ENCODE assay signal across 5 fruit fly cellular contexts in the genomic region with DNA sequence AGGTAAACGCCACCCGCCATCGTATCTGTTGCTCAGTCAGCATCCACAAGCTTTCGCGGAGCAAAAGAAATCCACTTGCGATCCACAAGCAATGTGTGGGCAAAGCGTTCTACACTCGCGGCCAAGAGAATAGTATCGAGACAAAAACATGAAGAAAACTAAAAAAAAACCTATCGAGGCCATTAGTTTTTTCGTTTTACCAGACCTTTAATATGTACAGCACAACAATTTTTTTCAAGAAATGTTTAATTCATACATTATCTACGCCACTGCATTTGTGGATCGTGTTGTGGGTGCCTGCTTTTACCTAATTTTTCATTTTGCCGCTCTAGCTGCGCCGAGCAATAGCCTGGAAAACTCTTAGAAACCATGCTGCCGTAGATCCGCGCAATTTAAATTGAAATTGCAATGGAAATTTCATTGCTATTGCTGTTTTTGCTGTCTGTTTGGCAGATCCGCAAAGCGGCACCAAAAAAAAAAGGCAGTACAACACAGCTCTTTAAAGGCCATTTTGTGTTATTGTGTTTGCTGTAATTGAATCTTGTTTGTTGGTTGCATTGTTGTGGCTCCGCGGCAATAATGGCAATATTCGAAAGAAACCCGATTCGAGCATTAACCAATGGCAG.
TF ChIP-seq lines count a peak whose summit lies in the region.

No protein-coding gene starts in this region.

- peak; percentile 41 for TF ChIP-seq CTCF in whole organism, embryonic (GFP tag; optimal IDR thresholded peaks at IDR 0.05; lab: Kevin White, UChicago)

TF ChIP-seq in whole organism, adult, 20 proteins besides CTCF, POLR2A, EP300 and RAD21 (continues in another document):
- TF ChIP-seq CG7045 (GFP tag; optimal IDR thresholded peaks at IDR 0.05; lab: Kevin White, UChicago) (peak; percentile 75), CG33017 (tag; optimal IDR thresholded peaks at IDR 0.05; lab: Kevin White, UChicago) (peak; percentile 19), pad (GFP tag; optimal IDR thresholded peaks at IDR 0.05; lab: Kevin White, UChicago) (peak; percentile 6), ovo (GFP tag; optimal IDR thresholded peaks at IDR 0.05; lab: Kevin White, UChicago) (no peak), bab1 (GFP tag; optimal IDR thresholded peaks at IDR 0.05; lab: Kevin White, UChicago) (peak; percentile 6), CG12768 (GFP tag; optimal IDR thresholded peaks at IDR 0.05; lab: Kevin White, UChicago) (peak; percentile 52), Crg-1 (GFP tag; optimal IDR thresholded peaks at IDR 0.05; lab: Kevin White, UChicago) (no peak), tj (GFP tag; optimal IDR thresholded peaks at IDR 0.05; lab: Kevin White, UChicago) (no peak), cnc (optimal IDR thresholded peaks at IDR 0.05; lab: Kevin White, UChicago) (no peak), Hr96 (GFP tag; optimal IDR thresholded peaks at IDR 0.05; lab: Kevin White, UChicago) (no peak), kay (GFP tag; lab: Kevin White, UChicago; ENCODE audit: borderline replicate concordance) (no peak), CG5204 (GFP tag; optimal IDR thresholded peaks at IDR 0.05; lab: Kevin White, UChicago) (no peak), Mnt (GFP tag; optimal IDR thresholded peaks at IDR 0.05; lab: Kevin White, UChicago) (no peak), CG1620 (GFP tag; optimal IDR thresholded peaks at IDR 0.05; lab: Kevin White, UChicago) (no peak), CG7101 (tag; optimal IDR thresholded peaks at IDR 0.05; lab: Kevin White, UChicago) (peak; percentile 40), Clk (GFP tag; optimal IDR thresholded peaks at IDR 0.05; lab: Kevin White, UChicago) (no peak), toe (GFP tag; optimal IDR thresholded peaks at IDR 0.05; lab: Kevin White, UChicago) (no peak)

TF ChIP-seq in whole organism, embryonic, 481 proteins besides CTCF, POLR2A, EP300 and RAD21 (continues in another document):
- TF ChIP-seq CG17186 (GFP tag; optimal IDR thresholded peaks at IDR 0.05; lab: Kevin White, UChicago) (no peak), CG10366 (GFP tag; IDR thresholded peaks at IDR 0.05; lab: Robert Waterston, UW) (peak; percentile 42; the same call in 1 of the 2 replicates), CG10147 (GFP tag; optimal IDR thresholded peaks at IDR 0.05; lab: Kevin White, UChicago) (peak; percentile 67), CG9817 (tag; optimal IDR thresholded peaks at IDR 0.05; lab: Kevin White, UChicago) (peak; percentile 22), ab (GFP tag; optimal IDR thresholded peaks at IDR 0.05; lab: Kevin White, UChicago) (no peak), jumu (GFP tag; optimal IDR thresholded peaks at IDR 0.05; lab: Kevin White, UChicago) (peak; percentile 12), tup (GFP tag; optimal IDR thresholded peaks at IDR 0.05; lab: Kevin White, UChicago) (no peak), gt (GFP tag; IDR thresholded peaks at IDR 0.05; lab: Robert Waterston, UW) (no peak), CG7556 (GFP tag; optimal IDR thresholded peaks at IDR 0.05; lab: Kevin White, UChicago) (peak; percentile 48), Hr51 (GFP tag; optimal IDR thresholded peaks at IDR 0.05; lab: Kevin White, UChicago) (peak in 1 of 2 experiments; percentile 76), Hr39 (optimal IDR thresholded peaks at IDR 0.05; lab: Kevin White, UChicago) (no peak), CG12104 (GFP tag; optimal IDR thresholded peaks at IDR 0.05; lab: Kevin White, UChicago) (no peak), Adf1 (GFP tag; IDR thresholded peaks at IDR 0.05; lab: Robert Waterston, UW) (no peak), CG15073 (GFP tag; optimal IDR thresholded peaks at IDR 0.05; lab: Kevin White, UChicago) (no peak), CG10565 (GFP tag; optimal IDR thresholded peaks at IDR 0.05; lab: Kevin White, UChicago) (no peak), Sin3A (optimal IDR thresholded peaks at IDR 0.05; lab: Kevin White, UChicago) (no peak), C15 (GFP tag; IDR thresholded peaks at IDR 0.05; lab: Robert Waterston, UW) (no peak), YL-1 (GFP tag; optimal IDR thresholded peaks at IDR 0.05; lab: Kevin White, UChicago) (no peak)

TF ChIP-seq in whole organism, prepupa, 60 proteins besides CTCF, POLR2A, EP300 and RAD21 (continues in another document):
- TF ChIP-seq Sox14 (GFP tag; optimal IDR thresholded peaks at IDR 0.05; lab: Kevin White, UChicago) = peak; percentile 46
- TF ChIP-seq Eip78C (GFP tag; lab: Kevin White, UChicago) = peak; percentile 92
- no peak for TF ChIP-seq CG10669 (GFP tag; optimal IDR thresholded peaks at IDR 0.05; lab: Kevin White, UChicago)
- TF ChIP-seq CG16779 (tag; optimal IDR thresholded peaks at IDR 0.05; lab: Kevin White, UChicago) = peak; percentile 47
- peak; percentile 29 for TF ChIP-seq lz (GFP tag; optimal IDR thresholded peaks at IDR 0.05; lab: Kevin White, UChicago)
- TF ChIP-seq CG1621 (tag; optimal IDR thresholded peaks at IDR 0.05; lab: Kevin White, UChicago) = no peak
- TF ChIP-seq fd59A (GFP tag; optimal IDR thresholded peaks at IDR 0.05; lab: Kevin White, UChicago) = no peak
- TF ChIP-seq CG15336 (GFP tag; IDR thresholded peaks at IDR 0.05; lab: Robert Waterston, UW) = peak; percentile 92
- peak; percentile 0 for TF ChIP-seq CG7368 (GFP tag; optimal IDR thresholded peaks at IDR 0.05; lab: Kevin White, UChicago)
- TF ChIP-seq Blimp-1 (GFP tag; optimal IDR thresholded peaks at IDR 0.05; lab: Kevin White, UChicago) = peak; percentile 7
- peak; percentile 96 for TF ChIP-seq eg (GFP tag; IDR thresholded peaks at IDR 0.05; lab: Robert Waterston, UW)
- peak; percentile 72 for TF ChIP-seq net (GFP tag; optimal IDR thresholded peaks at IDR 0.05; lab: Kevin White, UChicago)
- no peak for TF ChIP-seq Ets21C (GFP tag; optimal IDR thresholded peaks at IDR 0.05; lab: Kevin White, UChicago)
- peak; percentile 89 for TF ChIP-seq CG6163 (GFP tag; IDR thresholded peaks at IDR 0.05; lab: Robert Waterston, UW)
- peak; percentile 93 for TF ChIP-seq CG6276 (GFP tag; optimal IDR thresholded peaks at IDR 0.05; lab: Kevin White, UChicago)
- peak; percentile 81 for TF ChIP-seq Hr4 (GFP tag; optimal IDR thresholded peaks at IDR 0.05; lab: Kevin White, UChicago)
- peak; percentile 30 for TF ChIP-seq CG10631 (GFP tag; optimal IDR thresholded peaks at IDR 0.05; lab: Kevin White, UChicago)
- TF ChIP-seq OdsH (GFP tag; optimal IDR thresholded peaks at IDR 0.05; lab: Kevin White, UChicago) = peak; percentile 71

TF ChIP-seq in whole organism, pupa, 21 proteins besides CTCF, POLR2A, EP300 and RAD21 (continues in another document):
- TF ChIP-seq CG32121 (GFP tag; IDR thresholded peaks at IDR 0.05; lab: Robert Waterston, UW) (peak; percentile 87), Ets98B (GFP tag; IDR thresholded peaks at IDR 0.05; lab: Robert Waterston, UW) (peak; percentile 93), EcR (GFP tag; optimal IDR thresholded peaks at IDR 0.05; lab: Kevin White, UChicago) (no peak), CG4496 (GFP tag; IDR thresholded peaks at IDR 0.05; lab: Robert Waterston, UW) (peak; percentile 96), CG8159 (tag; optimal IDR thresholded peaks at IDR 0.05; lab: Kevin White, UChicago) (peak; percentile 3), CG13204 (GFP tag; optimal IDR thresholded peaks at IDR 0.05; lab: Kevin White, UChicago) (no peak), CG8301 (tag; optimal IDR thresholded peaks at IDR 0.05; lab: Kevin White, UChicago) (peak; percentile 82), CG9948 (tag; optimal IDR thresholded peaks at IDR 0.05; lab: Kevin White, UChicago) (peak; percentile 50), CG15710 (tag; optimal IDR thresholded peaks at IDR 0.05; lab: Kevin White, UChicago) (peak; percentile 19), D1 (tag; optimal IDR thresholded peaks at IDR 0.05; lab: Kevin White, UChicago) (no peak), CG10348 (GFP tag; IDR thresholded peaks at IDR 0.05; lab: Robert Waterston, UW) (peak; percentile 46; the same call in 1 of the 2 replicates), CG14655 (GFP tag; optimal IDR thresholded peaks at IDR 0.05; lab: Kevin White, UChicago) (peak; percentile 78), Snoo (tag; optimal IDR thresholded peaks at IDR 0.05; lab: Kevin White, UChicago) (peak; percentile 14), CG12605 (GFP tag; IDR thresholded peaks at IDR 0.05; lab: Robert Waterston, UW) (peak; percentile 88), Pif1A (GFP tag; optimal IDR thresholded peaks at IDR 0.05; lab: Kevin White, UChicago) (peak; percentile 67), gl (tag; optimal IDR thresholded peaks at IDR 0.05; lab: Kevin White, UChicago) (no peak), rn (GFP tag; IDR thresholded peaks at IDR 0.05; lab: Robert Waterston, UW) (peak; percentile 64; the same call in 1 of the 2 replicates), fd96Ca (GFP tag; IDR thresholded peaks at IDR 0.05; lab: Robert Waterston, UW) (peak; percentile 92), Pif1B (GFP tag; optimal IDR thresholded peaks at IDR 0.05; lab: Kevin White, UChicago) (peak; percentile 58)

TF ChIP-seq in whole organism, wandering third instar larva, 38 proteins besides CTCF, POLR2A, EP300 and RAD21:
- TF ChIP-seq h (GFP tag; optimal IDR thresholded peaks at IDR 0.05; lab: Kevin White, UChicago) (peak; percentile 44), Hnf4 (GFP tag; optimal IDR thresholded peaks at IDR 0.05; lab: Kevin White, UChicago) (no peak), CG9705 (GFP tag; optimal IDR thresholded peaks at IDR 0.05; lab: Kevin White, UChicago) (no peak), brk (GFP tag; optimal IDR thresholded peaks at IDR 0.05; lab: Kevin White, UChicago) (no peak), br (GFP tag; optimal IDR thresholded peaks at IDR 0.05; lab: Kevin White, UChicago) (peak; percentile 11), foxo (GFP tag; optimal IDR thresholded peaks at IDR 0.05; lab: Kevin White, UChicago) (peak in 1 of 2 experiments; percentile 14), HLH106 (tag; optimal IDR thresholded peaks at IDR 0.05; lab: Kevin White, UChicago) (peak; percentile 4), ey (GFP tag; optimal IDR thresholded peaks at IDR 0.05; lab: Kevin White, UChicago) (peak; percentile 8), dsf (GFP tag; optimal IDR thresholded peaks at IDR 0.05; lab: Kevin White, UChicago; ENCODE audit: borderline replicate concordance) (no peak), fru (GFP tag; optimal IDR thresholded peaks at IDR 0.05; lab: Kevin White, UChicago) (peak; percentile 13), rgr (GFP tag; optimal IDR thresholded peaks at IDR 0.05; lab: Kevin White, UChicago) (peak; percentile 14), OdsH (GFP tag; optimal IDR thresholded peaks at IDR 0.05; lab: Kevin White, UChicago) (peak; percentile 4), sv (GFP tag; optimal IDR thresholded peaks at IDR 0.05; lab: Kevin White, UChicago) (peak; percentile 2), Vsx2 (GFP tag; optimal IDR thresholded peaks at IDR 0.05; lab: Kevin White, UChicago; ENCODE audit: partially characterized antibody) (no peak), Rel (GFP tag; optimal IDR thresholded peaks at IDR 0.05; lab: Kevin White, UChicago) (no peak), Rel (tag; optimal IDR thresholded peaks at IDR 0.05; lab: Kevin White, UChicago) (no peak)
TF ChIP-seq in whole organism, wandering third instar larva: peak in this region for 9.
